Worm (Caenorhabditis elegans): ENCODE results near the gene srz-29.

Gene srz-29

ce11 chrIV:13650238-13650637 is 4.5 kb upstream of the srz-29 start, which contains the start of gene C08F11.17:
C08F11.17 (minus strand) TSS chrIV:13650338.
- TF ChIP-seq ref-1 (GFP tag; conservative IDR thresholded peaks at IDR 0.05) = no peak
- no peak for TF ChIP-seq tab-1 (GFP tag; IDR thresholded peaks at IDR 0.05)
- no peak for TF ChIP-seq T22C8.4 (GFP tag; IDR thresholded peaks at IDR 0.05)
- TF ChIP-seq med-1 (GFP tag; optimal IDR thresholded peaks at IDR 0.05; ENCODE audit: insufficient read depth) = no peak
- no peak for TF ChIP-seq flt-1 (GFP tag; IDR thresholded peaks at IDR 0.05)
- no peak for TF ChIP-seq ztf-29 (GFP tag; IDR thresholded peaks at IDR 0.05)

- no peak for TF ChIP-seq ztf-23 (GFP tag; IDR thresholded peaks at IDR 0.05)
- no peak for TF ChIP-seq T22C8.4 (GFP tag; IDR thresholded peaks at IDR 0.05)
- TF ChIP-seq cog-1 (tag; optimal IDR thresholded peaks at IDR 0.05) = no peak
- no peak for TF ChIP-seq klf-2 (GFP tag; conservative IDR thresholded peaks at IDR 0.05)
- TF ChIP-seq tab-1 (GFP tag; IDR thresholded peaks at IDR 0.05) = no peak
- TF ChIP-seq flt-1 (GFP tag; IDR thresholded peaks at IDR 0.05) = no peak
- TF ChIP-seq ztf-29 (GFP tag; IDR thresholded peaks at IDR 0.05) = no peak
- TF ChIP-seq ref-1 (GFP tag; conservative IDR thresholded peaks at IDR 0.05) = no peak
- TF ChIP-seq med-1 (GFP tag; optimal IDR thresholded peaks at IDR 0.05; ENCODE audit: insufficient read depth) = no peak
Observed at ce11 chrIV:13649126-13649525, 3.4 kb upstream of the srz-29 start, which contains the start of gene C08F11.10. C08F11.10 (minus strand) TSS chrIV:13649226.

- TF ChIP-seq T22C8.4 (GFP tag; IDR thresholded peaks at IDR 0.05) = no peak
- TF ChIP-seq ref-1 (GFP tag; conservative IDR thresholded peaks at IDR 0.05) = no peak
- no peak for TF ChIP-seq cog-1 (tag; optimal IDR thresholded peaks at IDR 0.05)
- no peak for TF ChIP-seq flt-1 (GFP tag; IDR thresholded peaks at IDR 0.05)
- no peak for TF ChIP-seq klf-2 (GFP tag; conservative IDR thresholded peaks at IDR 0.05)
- no peak for TF ChIP-seq med-1 (GFP tag; optimal IDR thresholded peaks at IDR 0.05; ENCODE audit: insufficient read depth)
- TF ChIP-seq ztf-23 (GFP tag; IDR thresholded peaks at IDR 0.05) = no peak
- TF ChIP-seq tab-1 (GFP tag; IDR thresholded peaks at IDR 0.05) = no peak
- no peak for TF ChIP-seq ztf-29 (GFP tag; IDR thresholded peaks at IDR 0.05)
Observed at ce11 chrIV:13647558-13647957, 1.8 kb upstream of the srz-29 start, which contains the start of gene ule-4. ule-4 (minus strand) TSS chrIV:13647658.

ce11 chrIV:13639027-13639426 is 6.7 kb downstream of the srz-29 start, which contains the start of gene ugt-22:
ugt-22 (plus strand) TSS chrIV:13639260.
- TF ChIP-seq flt-1 (GFP tag; IDR thresholded peaks at IDR 0.05) (no peak), ref-1 (GFP tag; conservative IDR thresholded peaks at IDR 0.05) (no peak), cog-1 (tag; optimal IDR thresholded peaks at IDR 0.05) (no peak), tab-1 (GFP tag; IDR thresholded peaks at IDR 0.05) (no peak), T22C8.4 (GFP tag; IDR thresholded peaks at IDR 0.05) (no peak), med-1 (GFP tag; optimal IDR thresholded peaks at IDR 0.05; ENCODE audit: insufficient read depth) (no peak), ztf-29 (GFP tag; IDR thresholded peaks at IDR 0.05) (no peak), klf-2 (GFP tag; conservative IDR thresholded peaks at IDR 0.05) (no peak), ztf-23 (GFP tag; IDR thresholded peaks at IDR 0.05) (no peak)

ce11 chrIV:13636975-13637374 is 8.7 kb downstream of the srz-29 start, which contains the start of gene C08F11.7:
C08F11.7 (plus strand) TSS chrIV:13637275.
- TF ChIP-seq ztf-29 (GFP tag; IDR thresholded peaks at IDR 0.05) = no peak
- no peak for TF ChIP-seq klf-2 (GFP tag; conservative IDR thresholded peaks at IDR 0.05)
- no peak for TF ChIP-seq ref-1 (GFP tag; conservative IDR thresholded peaks at IDR 0.05)
- no peak for TF ChIP-seq T22C8.4 (GFP tag; IDR thresholded peaks at IDR 0.05)
- no peak for TF ChIP-seq cog-1 (tag; optimal IDR thresholded peaks at IDR 0.05)
- no peak for TF ChIP-seq ztf-23 (GFP tag; IDR thresholded peaks at IDR 0.05)
- no peak for TF ChIP-seq tab-1 (GFP tag; IDR thresholded peaks at IDR 0.05)
- TF ChIP-seq flt-1 (GFP tag; IDR thresholded peaks at IDR 0.05) = no peak
- TF ChIP-seq med-1 (GFP tag; optimal IDR thresholded peaks at IDR 0.05; ENCODE audit: insufficient read depth) = no peak

- TF ChIP-seq ztf-23 (GFP tag; IDR thresholded peaks at IDR 0.05) (no peak), klf-2 (GFP tag; conservative IDR thresholded peaks at IDR 0.05) (no peak), flt-1 (GFP tag; IDR thresholded peaks at IDR 0.05) (no peak), ztf-29 (GFP tag; IDR thresholded peaks at IDR 0.05) (no peak), cog-1 (tag; optimal IDR thresholded peaks at IDR 0.05) (no peak), med-1 (GFP tag; optimal IDR thresholded peaks at IDR 0.05; ENCODE audit: insufficient read depth) (no peak), tab-1 (GFP tag; IDR thresholded peaks at IDR 0.05) (no peak), ref-1 (GFP tag; conservative IDR thresholded peaks at IDR 0.05) (no peak), T22C8.4 (GFP tag; IDR thresholded peaks at IDR 0.05) (no peak)
Observed at ce11 chrIV:13633165-13633564, 12.6 kb downstream of the srz-29 start, which contains the start of gene fbxa-98. fbxa-98 (plus strand) TSS chrIV:13633407.

- no peak for TF ChIP-seq ref-1 (GFP tag; conservative IDR thresholded peaks at IDR 0.05)
- no peak for TF ChIP-seq klf-2 (GFP tag; conservative IDR thresholded peaks at IDR 0.05)
- TF ChIP-seq ztf-29 (GFP tag; IDR thresholded peaks at IDR 0.05) = no peak
- TF ChIP-seq tab-1 (GFP tag; IDR thresholded peaks at IDR 0.05) = no peak
- no peak for TF ChIP-seq ztf-23 (GFP tag; IDR thresholded peaks at IDR 0.05)
- TF ChIP-seq flt-1 (GFP tag; IDR thresholded peaks at IDR 0.05) = no peak
- TF ChIP-seq T22C8.4 (GFP tag; IDR thresholded peaks at IDR 0.05) = no peak
- no peak for TF ChIP-seq med-1 (GFP tag; optimal IDR thresholded peaks at IDR 0.05; ENCODE audit: insufficient read depth)
- TF ChIP-seq cog-1 (tag; optimal IDR thresholded peaks at IDR 0.05) = no peak
Observed at ce11 chrIV:13632613-13633012, 13.1 kb downstream of the srz-29 start.

- TF ChIP-seq ref-1 (GFP tag; conservative IDR thresholded peaks at IDR 0.05) (no peak), cog-1 (tag; optimal IDR thresholded peaks at IDR 0.05) (no peak), tab-1 (GFP tag; IDR thresholded peaks at IDR 0.05) (no peak), T22C8.4 (GFP tag; IDR thresholded peaks at IDR 0.05) (no peak), ztf-29 (GFP tag; IDR thresholded peaks at IDR 0.05) (no peak), ztf-23 (GFP tag; IDR thresholded peaks at IDR 0.05) (no peak), flt-1 (GFP tag; IDR thresholded peaks at IDR 0.05) (no peak), med-1 (GFP tag; optimal IDR thresholded peaks at IDR 0.05; ENCODE audit: insufficient read depth) (no peak), klf-2 (GFP tag; conservative IDR thresholded peaks at IDR 0.05) (no peak)
Observed at ce11 chrIV:13626469-13626868, 19.3 kb downstream of the srz-29 start, which contains the start of gene sru-21. sru-21 (plus strand) TSS chrIV:13626769.

- no peak for TF ChIP-seq klf-2 (GFP tag; conservative IDR thresholded peaks at IDR 0.05)
- no peak for TF ChIP-seq cog-1 (tag; optimal IDR thresholded peaks at IDR 0.05)
- TF ChIP-seq ztf-29 (GFP tag; IDR thresholded peaks at IDR 0.05) = no peak
- no peak for TF ChIP-seq ztf-23 (GFP tag; IDR thresholded peaks at IDR 0.05)
- TF ChIP-seq ref-1 (GFP tag; conservative IDR thresholded peaks at IDR 0.05) = no peak
- no peak for TF ChIP-seq T22C8.4 (GFP tag; IDR thresholded peaks at IDR 0.05)
- no peak for TF ChIP-seq tab-1 (GFP tag; IDR thresholded peaks at IDR 0.05)
- TF ChIP-seq med-1 (GFP tag; optimal IDR thresholded peaks at IDR 0.05; ENCODE audit: insufficient read depth) = no peak
Observed at ce11 chrIV:13623533-13623932, 22.2 kb downstream of the srz-29 start, which contains the start of gene C08F11.1. C08F11.1 (plus strand) TSS chrIV:13623833.

Data from whole organism, midembryonic.